Fruit fly (Drosophila melanogaster) whole organism, wandering third instar larva: ENCODE data around the gene Rchy1.

Source experiments
- Abd-B ChIP-seq: fragments of >200 bp; optimal IDR thresholded peaks from 2 replicates; lab custom pipeline; 2017; ENCODE audit warnings: missing biosample characterization, missing genetic modification characterization
- CG32264 ChIP-seq: fragments of 200-800 bp; sonication (Bioruptor generic); optimal IDR thresholded peaks from 2 replicates; lab custom pipeline; 2016; ENCODE audit warnings: missing biosample characterization, missing genetic modification characterization
- CG9705 ChIP-seq: fragments of 200-800 bp; sonication (Bioruptor generic); optimal IDR thresholded peaks from 2 replicates; lab custom pipeline; 2018; ENCODE audit warnings: missing biosample characterization, mild to moderate bottlenecking, missing genetic modification characterization
- CrebA ChIP-seq: fragments of 200-800 bp; sonication (Bioruptor generic); optimal IDR thresholded peaks from 2 replicates; lab custom pipeline; 2016; ENCODE audit warnings: missing biosample characterization, mild to moderate bottlenecking, missing genetic modification characterization, borderline replicate concordance
- Dfd ChIP-seq: fragments of >200 bp; optimal IDR thresholded peaks from 2 replicates; lab custom pipeline; 2017; ENCODE audit warnings: missing biosample characterization, missing genetic modification characterization
- Dif ChIP-seq: fragments of 200-275, 200-300 bp; sonication (Bioruptor generic); optimal IDR thresholded peaks from 2 replicates; lab custom pipeline; 2018; ENCODE audit warnings: missing biosample characterization, missing genetic modification characterization; ENCODE audit not compliant: partially characterized antibody
- GATAd ChIP-seq: sonication (Bioruptor generic); optimal IDR thresholded peaks from 2 replicates; lab custom pipeline; 2016; ENCODE audit warnings: missing biosample characterization, missing genetic modification characterization
- HLH106 ChIP-seq: fragments of 200-800 bp; optimal IDR thresholded peaks from 3 replicates; lab custom pipeline; 2019; ENCODE audit warnings: missing biosample characterization, mild to moderate bottlenecking, missing genetic modification characterization, moderate library complexity
- Hnf4 ChIP-seq: fragments of 200-800 bp; sonication (Bioruptor generic); optimal IDR thresholded peaks from 2 replicates; lab custom pipeline; 2016; ENCODE audit warnings: missing biosample characterization, mild to moderate bottlenecking, missing genetic modification characterization
- Hr78 ChIP-seq: fragments of >200 bp; optimal IDR thresholded peaks from 2 replicates; lab custom pipeline; 2017; ENCODE audit warnings: missing biosample characterization, missing genetic modification characterization
- Hr83 ChIP-seq: fragments of 200-300 bp; sonication (Bioruptor generic); optimal IDR thresholded peaks from 2 replicates; lab custom pipeline; 2016; ENCODE audit warnings: missing biosample characterization, mild to moderate bottlenecking, missing genetic modification characterization, moderate library complexity; ENCODE audit not compliant: poor library complexity, severe bottlenecking
- Mio ChIP-seq: sonication (Bioruptor generic); optimal IDR thresholded peaks from 2 replicates; lab custom pipeline; 2016; ENCODE audit warnings: missing biosample characterization, missing genetic modification characterization
- N ChIP-seq: fragments of >200 bp; optimal IDR thresholded peaks from 2 replicates; lab custom pipeline; 2018; ENCODE audit warnings: missing biosample characterization, missing external identifiers, missing genetic modification characterization
- OdsH ChIP-seq: fragments of 200-800 bp; sonication (Bioruptor generic); optimal IDR thresholded peaks from 2 replicates; lab custom pipeline; 2016; ENCODE audit warnings: missing biosample characterization, mild to moderate bottlenecking, missing genetic modification characterization
- Rel ChIP-seq, 2 experiments: fragments of 200-800 bp; sonication (Bioruptor generic) in 1 of 2; optimal IDR thresholded peaks; 2 replicates in 1 of 2; 3 replicates in 1 of 2; lab custom pipeline; 2016 to 2019; ENCODE audit warnings: mild to moderate bottlenecking in 2 of 2, missing biosample characterization in 2 of 2, missing genetic modification characterization in 2 of 2, moderate library complexity in 1 of 2
- Sp1 ChIP-seq: fragments of 200-800 bp; sonication (Bioruptor generic); optimal IDR thresholded peaks from 3 replicates; lab custom pipeline; 2019; ENCODE audit warnings: missing biosample characterization, mild to moderate bottlenecking, missing genetic modification characterization, moderate library complexity
- Vsx2 ChIP-seq: fragments of 200-300, 225-300 bp; sonication (Bioruptor generic); optimal IDR thresholded peaks from 2 replicates; lab custom pipeline; 2018; ENCODE audit warnings: missing biosample characterization, missing genetic modification characterization; ENCODE audit not compliant: partially characterized antibody
- br ChIP-seq: fragments of 200-800 bp; sonication (Bioruptor generic); optimal IDR thresholded peaks from 2 replicates; lab custom pipeline; 2016; ENCODE audit warnings: missing biosample characterization, missing genetic modification characterization
- brk ChIP-seq: fragments of 200-800 bp; sonication (Bioruptor generic); optimal IDR thresholded peaks from 2 replicates; lab custom pipeline; 2016; ENCODE audit warnings: missing biosample characterization, mild to moderate bottlenecking, missing genetic modification characterization
- dl ChIP-seq, 2 experiments: fragments of 175-275, 200-275 bp in 1 of 2; fragments of 200-275 bp in 1 of 2; sonication (Bioruptor generic); optimal IDR thresholded peaks; lab custom pipeline; 2018; ENCODE audit warnings: mild to moderate bottlenecking in 2 of 2, missing biosample characterization in 2 of 2, missing genetic modification characterization in 2 of 2, moderate library complexity in 2 of 2; ENCODE audit not compliant: partially characterized antibody in 2 of 2, insufficient read depth in 1 of 2
- dmrt93B ChIP-seq: fragments of 200-800 bp; sonication (Bioruptor generic); optimal IDR thresholded peaks from 2 replicates; lab custom pipeline; 2018; ENCODE audit warnings: missing biosample characterization, mild to moderate bottlenecking, missing genetic modification characterization
- dsf ChIP-seq: sonication (Bioruptor generic); optimal IDR thresholded peaks from 2 replicates; lab custom pipeline; 2016; ENCODE audit warnings: missing biosample characterization, missing genetic modification characterization, borderline replicate concordance
- ey ChIP-seq: fragments of 200-800 bp; sonication (Bioruptor generic); optimal IDR thresholded peaks from 2 replicates; lab custom pipeline; 2016; ENCODE audit warnings: missing biosample characterization, missing genetic modification characterization
- foxo ChIP-seq, 2 experiments: fragments of 200-800 bp; sonication (Bioruptor generic); optimal IDR thresholded peaks; 2 replicates in 1 of 2; 3 replicates in 1 of 2; lab custom pipeline; 2016 to 2017; ENCODE audit warnings: missing biosample characterization in 2 of 2, missing genetic modification characterization in 2 of 2
- fru ChIP-seq: fragments of 200-800 bp; sonication (Bioruptor generic); optimal IDR thresholded peaks from 3 replicates; lab custom pipeline; 2016; ENCODE audit warnings: missing biosample characterization, mild to moderate bottlenecking, missing genetic modification characterization
- h ChIP-seq: fragments of 200-800 bp; sonication (Bioruptor generic); optimal IDR thresholded peaks from 3 replicates; lab custom pipeline; 2016; ENCODE audit warnings: missing biosample characterization, mild to moderate bottlenecking, missing genetic modification characterization
- jim ChIP-seq: fragments of 175-275, 200-325 bp; sonication (Bioruptor generic); optimal IDR thresholded peaks from 2 replicates; lab custom pipeline; 2016; ENCODE audit warnings: missing biosample characterization, mild to moderate bottlenecking, missing genetic modification characterization
- lola ChIP-seq: fragments of >200 bp; optimal IDR thresholded peaks from 2 replicates; lab custom pipeline; 2017; ENCODE audit warnings: missing biosample characterization, missing genetic modification characterization
- pan ChIP-seq: fragments of >200 bp; optimal IDR thresholded peaks from 2 replicates; lab custom pipeline; 2017
- psq ChIP-seq: fragments of 200-800 bp; sonication (Bioruptor generic); optimal IDR thresholded peaks from 3 replicates; lab custom pipeline; 2017; ENCODE audit warnings: missing biosample characterization, mild to moderate bottlenecking, missing genetic modification characterization, moderate library complexity
- rgr ChIP-seq: fragments of 200-800 bp; sonication (Bioruptor generic); optimal IDR thresholded peaks from 3 replicates; lab custom pipeline; 2016; ENCODE audit warnings: missing biosample characterization, mild to moderate bottlenecking, missing genetic modification characterization
- sage ChIP-seq: fragments of 200-800 bp; sonication (Bioruptor generic); optimal IDR thresholded peaks from 2 replicates; lab custom pipeline; 2016; ENCODE audit warnings: missing biosample characterization, mild to moderate bottlenecking, missing genetic modification characterization
- sv ChIP-seq: fragments of 200-800 bp; sonication (Bioruptor generic); optimal IDR thresholded peaks from 3 replicates; lab custom pipeline; 2016; ENCODE audit warnings: missing biosample characterization, missing genetic modification characterization
- usp ChIP-seq: fragments of >200 bp; optimal IDR thresholded peaks from 2 replicates; lab custom pipeline; 2017; ENCODE audit warnings: missing biosample characterization, missing genetic modification characterization
- woc ChIP-seq: sonication (Bioruptor generic); optimal IDR thresholded peaks from 2 replicates; lab custom pipeline; 2016; ENCODE audit warnings: missing biosample characterization, mild to moderate bottlenecking, missing genetic modification characterization

Gene Rchy1

DNA sequence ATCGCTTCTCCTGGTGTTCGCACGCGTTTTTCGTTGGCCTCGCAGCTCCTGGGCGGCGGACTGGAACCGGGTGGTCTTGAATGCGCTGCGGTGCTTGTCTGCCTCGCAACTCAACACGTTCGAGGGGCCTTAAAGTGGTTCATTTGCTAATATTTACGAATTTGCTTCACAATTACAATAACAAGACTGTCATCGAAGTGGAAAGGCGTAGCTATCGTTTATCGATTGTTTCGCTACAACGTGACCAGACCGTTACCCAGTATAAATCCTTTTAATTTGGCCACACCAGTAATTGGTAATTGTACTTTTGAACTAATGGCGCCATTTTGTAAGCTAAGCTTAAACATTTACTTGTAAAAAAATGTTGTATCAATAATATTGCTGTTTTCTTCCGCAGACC is 11.3 kb upstream of the Rchy1 start, which contains the start of gene CG9536:
Gene CG9536, minus strand, starts transcription at position 223 of the 400 bp plus-strand sequence.
- TF ChIP-seq dl (GFP tag; optimal IDR thresholded peaks at IDR 0.05; lab: Kevin White, UChicago; ENCODE audit: insufficient read depth in 1 of 2, partially characterized antibody in 2 of 2) = no peak
- TF ChIP-seq br (GFP tag; lab: Kevin White, UChicago) = no peak
- TF ChIP-seq sage (GFP tag; lab: Kevin White, UChicago) = peak; percentile 18
- TF ChIP-seq Rel (GFP tag; optimal IDR thresholded peaks at IDR 0.05; lab: Kevin White, UChicago) = no peak
- peak; percentile 11 for TF ChIP-seq Rel (tag; optimal IDR thresholded peaks at IDR 0.05; lab: Kevin White, UChicago)

DNA sequence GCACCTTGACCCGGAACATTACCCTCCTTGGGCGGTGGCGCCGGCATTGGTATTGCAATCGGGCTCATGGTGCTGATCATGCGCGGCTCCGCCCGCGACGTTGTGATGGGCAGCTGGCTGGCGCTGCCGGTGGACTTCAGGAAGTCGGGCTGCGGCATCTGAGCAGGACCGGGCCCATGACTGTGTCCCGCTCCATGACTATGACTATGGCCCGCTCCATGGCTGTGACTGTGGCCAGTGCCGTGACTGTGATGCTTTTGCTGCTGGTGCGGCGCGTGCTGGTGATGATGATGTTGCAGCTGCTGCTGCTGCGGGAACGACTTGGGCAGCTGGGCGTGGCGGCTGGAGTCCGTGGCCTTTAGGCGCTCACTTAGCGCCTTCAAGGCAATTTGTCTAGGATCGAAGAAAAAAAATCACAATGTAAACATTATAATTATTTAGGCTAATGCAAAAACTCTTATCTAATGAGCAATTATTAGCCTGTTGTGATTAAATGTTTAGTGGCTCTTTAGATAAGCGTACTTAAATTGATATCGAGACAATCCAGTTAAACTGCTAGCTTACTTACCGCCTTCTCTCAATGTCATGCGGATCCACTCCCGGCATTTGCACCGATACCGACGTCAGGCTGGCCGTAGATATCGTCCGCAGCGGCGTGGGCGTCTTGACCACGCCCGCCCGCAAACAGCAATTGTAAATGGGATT is 9.6 kb upstream of the Rchy1 start:
- TF ChIP-seq Hr78 (GFP tag; lab: Kevin White, UChicago) (no peak), lola (GFP tag; lab: Kevin White, UChicago) (no peak)
- TF ChIP-seq, all 38 proteins: peak for 0

DNA sequence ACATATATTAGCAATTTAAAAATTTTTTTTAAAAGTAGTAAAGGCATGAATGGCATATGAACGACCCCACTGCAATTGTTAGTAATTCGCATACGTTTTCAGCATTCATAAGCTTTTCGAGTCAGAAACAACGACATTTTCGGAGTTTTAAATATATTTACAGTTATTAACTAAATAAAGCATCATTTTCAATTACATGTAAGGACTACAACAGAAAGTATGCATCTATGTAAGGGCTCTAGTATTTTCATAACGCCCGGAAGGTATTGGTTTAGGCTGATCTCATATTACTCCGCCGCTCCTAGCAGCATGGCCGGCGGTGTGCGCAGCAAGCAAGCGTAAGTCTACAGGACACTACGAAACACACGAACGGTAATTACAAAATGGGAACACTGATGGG is 8.8 kb upstream of the Rchy1 start:
- no peak for TF ChIP-seq Hr78 (GFP tag; lab: Kevin White, UChicago)
- TF ChIP-seq br (GFP tag; lab: Kevin White, UChicago) = no peak
- TF ChIP-seq lola (GFP tag; lab: Kevin White, UChicago) = no peak
- TF ChIP-seq CG9705 (GFP tag; lab: Kevin White, UChicago) = no peak
- no peak for TF ChIP-seq h
- no peak for TF ChIP-seq Hr83 (GFP tag; lab: Kevin White, UChicago)
- no peak for TF ChIP-seq dl (GFP tag; optimal IDR thresholded peaks at IDR 0.05; lab: Kevin White, UChicago; ENCODE audit: insufficient read depth in 1 of 2, partially characterized antibody in 2 of 2)
- TF ChIP-seq N (GFP tag; lab: Kevin White, UChicago) = no peak
- TF ChIP-seq Mio (GFP tag; lab: Kevin White, UChicago) = no peak
- no peak for TF ChIP-seq woc (GFP tag; lab: Kevin White, UChicago)
- no peak for TF ChIP-seq psq (GFP tag; lab: Kevin White, UChicago)
- TF ChIP-seq sv = no peak
- no peak for TF ChIP-seq Hnf4 (GFP tag; lab: Kevin White, UChicago)
- no peak for TF ChIP-seq rgr (GFP tag; lab: Kevin White, UChicago)
- no peak for TF ChIP-seq dmrt93B (GFP tag; lab: Kevin White, UChicago)
- TF ChIP-seq Sp1 (GFP tag; lab: Kevin White, UChicago) = no peak
- no peak for TF ChIP-seq GATAd (GFP tag; lab: Kevin White, UChicago)
- TF ChIP-seq sage (GFP tag; lab: Kevin White, UChicago) = no peak
- TF ChIP-seq Vsx2 (GFP tag; lab: Kevin White, UChicago) = no peak
- no peak for TF ChIP-seq HLH106 (tag; lab: Kevin White, UChicago)

DNA sequence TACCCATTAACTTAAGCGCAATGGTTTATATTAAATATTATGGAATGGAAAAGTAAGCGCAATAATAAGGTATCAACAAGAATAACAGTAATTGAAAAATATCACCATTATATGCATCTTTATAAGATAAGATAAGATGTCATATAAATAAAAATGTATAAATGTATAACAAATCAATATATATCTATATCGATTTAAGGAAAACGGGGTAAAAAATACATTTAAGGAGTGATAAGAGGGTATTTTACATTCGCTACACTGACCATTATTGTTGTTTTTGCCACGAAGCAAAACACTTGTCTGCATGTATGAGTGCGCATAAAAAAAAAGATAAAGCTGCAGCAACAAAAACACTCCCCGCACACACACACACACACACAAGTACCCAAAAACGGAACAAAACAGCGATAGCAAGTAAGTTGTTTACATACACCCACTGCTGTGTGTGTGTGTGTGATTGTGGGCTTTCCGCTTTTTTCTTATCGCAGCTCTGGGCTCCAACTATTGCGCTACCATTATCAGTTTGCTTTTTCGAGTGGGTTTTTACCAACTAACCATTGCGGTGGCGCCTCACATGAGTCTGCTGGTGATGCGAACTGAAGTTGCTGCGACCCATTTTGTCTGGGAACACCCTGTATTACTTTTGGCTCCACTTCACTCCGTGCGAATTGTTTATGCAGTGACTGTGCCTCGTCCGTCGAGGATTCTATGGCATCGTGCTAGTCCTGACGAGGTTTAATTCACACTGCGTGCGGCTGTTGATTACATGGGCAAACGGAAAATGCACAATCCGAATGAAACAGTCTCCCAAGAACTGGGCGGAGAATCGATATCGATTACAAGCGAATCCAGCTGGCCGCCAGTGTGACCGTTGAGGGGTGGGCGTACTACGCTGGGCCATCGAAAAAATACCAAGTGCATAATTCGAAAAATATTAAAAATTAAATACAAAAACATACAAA is 7.9 kb upstream of the Rchy1 start, which contains the start of gene mmy:
Gene mmy, minus strand, starts transcription at position 829 of the 962 bp plus-strand sequence.
- peak; percentile 38 for TF ChIP-seq h
- TF ChIP-seq lola (GFP tag; lab: Kevin White, UChicago) = no peak
- TF ChIP-seq ey (GFP tag; lab: Kevin White, UChicago) = peak; percentile 34
- no peak for TF ChIP-seq usp (GFP tag; lab: Kevin White, UChicago)
- peak; percentile 53 for TF ChIP-seq HLH106 (tag; lab: Kevin White, UChicago)
- no peak for TF ChIP-seq Hr78 (GFP tag; lab: Kevin White, UChicago)
- TF ChIP-seq dmrt93B (GFP tag; lab: Kevin White, UChicago) = no peak
- peak; percentile 49 for TF ChIP-seq Hr83 (GFP tag; lab: Kevin White, UChicago)
- peak; percentile 64 for TF ChIP-seq fru
- peak; percentile 19 to 53 for TF ChIP-seq dl (GFP tag; optimal IDR thresholded peaks at IDR 0.05; lab: Kevin White, UChicago; ENCODE audit: insufficient read depth in 1 of 2, partially characterized antibody in 2 of 2)
- TF ChIP-seq jim (GFP tag; lab: Kevin White, UChicago) = peak; percentile 77
- TF ChIP-seq foxo (GFP tag; optimal IDR thresholded peaks at IDR 0.05; lab: Kevin White, UChicago) = peak in 1 of 2 experiments; percentile 59
- TF ChIP-seq pan (lab: Kevin White, UChicago) = peak; percentile 62
- no peak for TF ChIP-seq CG32264 (GFP tag; lab: Kevin White, UChicago)
- no peak for TF ChIP-seq sv
- TF ChIP-seq br (GFP tag; lab: Kevin White, UChicago) = peak; percentile 45
- TF ChIP-seq Dfd (GFP tag; lab: Kevin White, UChicago) = no peak
- TF ChIP-seq Sp1 (GFP tag; lab: Kevin White, UChicago) = peak; percentile 70
- peak; percentile 51 for TF ChIP-seq OdsH
- TF ChIP-seq Abd-B (GFP tag; lab: Kevin White, UChicago) = no peak
- peak; percentile 66 for TF ChIP-seq rgr (GFP tag; lab: Kevin White, UChicago)
- TF ChIP-seq Mio (GFP tag; lab: Kevin White, UChicago) = no peak
- peak; percentile 9 for TF ChIP-seq woc (GFP tag; lab: Kevin White, UChicago)
- peak; percentile 52 for TF ChIP-seq sage (GFP tag; lab: Kevin White, UChicago)
- no peak for TF ChIP-seq dsf (GFP tag; lab: Kevin White, UChicago)
- no peak for TF ChIP-seq Vsx2 (GFP tag; lab: Kevin White, UChicago)
- peak; percentile 24 for TF ChIP-seq brk (GFP tag; lab: Kevin White, UChicago)
- no peak for TF ChIP-seq Dif (GFP tag; lab: Kevin White, UChicago)
- no peak for TF ChIP-seq CrebA
- peak; percentile 35 for TF ChIP-seq Rel (GFP tag; optimal IDR thresholded peaks at IDR 0.05; lab: Kevin White, UChicago)
- TF ChIP-seq Rel (tag; optimal IDR thresholded peaks at IDR 0.05; lab: Kevin White, UChicago) = peak; percentile 92
